Worm (Caenorhabditis elegans) whole organism, late embryonic: ENCODE results near the gene C45G9.4.

ENCODE experiments used
- C08G9.2 ChIP-seq: sonication (generic microtip); optimal IDR thresholded peaks from 2 replicates; lab custom pipeline; 2016; ENCODE audit warnings: mild to moderate bottlenecking, missing genetic modification characterization, moderate library complexity, missing compliant biosample characterization
- C38D4.7 ChIP-seq: fragments of 200-800 bp; sonication (Bioruptor generic); optimal IDR thresholded peaks from 2 replicates; lab custom pipeline; 2018; ENCODE audit warnings: mild to moderate bottlenecking, missing genetic modification characterization, moderate library complexity, missing compliant biosample characterization
- F13H6.1 ChIP-seq: sonication (generic microtip); optimal IDR thresholded peaks from 2 replicates; lab custom pipeline; 2016; ENCODE audit warnings: missing genetic modification characterization, missing compliant biosample characterization
- T23F11.4 ChIP-seq: fragments of 200-800 bp; sonication (Bioruptor generic); optimal IDR thresholded peaks from 2 replicates; lab custom pipeline; 2018; ENCODE audit warnings: mild to moderate bottlenecking, missing genetic modification characterization, missing compliant biosample characterization
- ahr-1 ChIP-seq: sonication (generic microtip); optimal IDR thresholded peaks from 2 replicates; lab custom pipeline; 2016; ENCODE audit warnings: missing genetic modification characterization, missing compliant biosample characterization
- ama-1 ChIP-seq: fragments of 150-350 bp; optimal IDR thresholded peaks from 2 replicates; lab custom pipeline; 2014
- ceh-18 ChIP-seq: sonication (generic microtip); optimal IDR thresholded peaks from 2 replicates; lab custom pipeline; 2016; ENCODE audit warnings: missing genetic modification characterization, missing compliant biosample characterization
- ceh-19 ChIP-seq: fragments of 200-800 bp; sonication (Bioruptor generic); optimal IDR thresholded peaks from 2 replicates; lab custom pipeline; 2018; ENCODE audit warnings: mild to moderate bottlenecking, missing genetic modification characterization, missing compliant biosample characterization
- ceh-2 ChIP-seq: sonication (generic microtip); optimal IDR thresholded peaks from 2 replicates; lab custom pipeline; 2016; ENCODE audit warnings: missing genotype, missing genetic modification characterization, missing compliant biosample characterization
- ceh-24 ChIP-seq: sonication (generic microtip); optimal IDR thresholded peaks from 2 replicates; lab custom pipeline; 2016; ENCODE audit warnings: mild to moderate bottlenecking, missing genetic modification characterization, missing compliant biosample characterization
- ceh-30 ChIP-seq: fragments of 150-350 bp; optimal IDR thresholded peaks from 2 replicates; lab custom pipeline; 2014; ENCODE audit warnings: missing biosample characterization, missing genetic modification characterization
- ceh-34 ChIP-seq: sonication (generic microtip); optimal IDR thresholded peaks from 2 replicates; lab custom pipeline; 2016; ENCODE audit warnings: mild to moderate bottlenecking, missing genetic modification characterization, missing compliant biosample characterization
- ceh-48 ChIP-seq: sonication (generic microtip); optimal IDR thresholded peaks from 2 replicates; lab custom pipeline; 2016; ENCODE audit warnings: missing genetic modification characterization, inconsistent platforms, missing compliant biosample characterization
- ceh-6 ChIP-seq: fragments of 200-800 bp; sonication (Bioruptor generic); optimal IDR thresholded peaks from 2 replicates; lab custom pipeline; 2018; ENCODE audit warnings: mild to moderate bottlenecking, missing genetic modification characterization, missing compliant biosample characterization
- che-1 ChIP-seq: sonication (generic microtip); optimal IDR thresholded peaks from 2 replicates; lab custom pipeline; 2016; ENCODE audit warnings: mild to moderate bottlenecking, missing genetic modification characterization, missing compliant biosample characterization
- dve-1 ChIP-seq: sonication (generic microtip); optimal IDR thresholded peaks from 2 replicates; lab custom pipeline; 2017; ENCODE audit warnings: antibody characterized with exemption, mild to moderate bottlenecking, missing genetic modification characterization, missing compliant biosample characterization
- elt-2 ChIP-seq: sonication (generic microtip); optimal IDR thresholded peaks from 2 replicates; lab custom pipeline; 2016; ENCODE audit warnings: missing genetic modification reagents, missing genetic modification characterization, missing compliant biosample characterization
- ets-4 ChIP-seq: sonication (generic microtip); optimal IDR thresholded peaks from 2 replicates; lab custom pipeline; 2016; ENCODE audit warnings: missing genetic modification characterization, missing compliant biosample characterization
- fax-1 ChIP-seq: sonication (generic microtip); optimal IDR thresholded peaks from 2 replicates; lab custom pipeline; 2016; ENCODE audit warnings: missing genotype, missing genetic modification characterization, missing compliant biosample characterization
- fkh-10 ChIP-seq: fragments of 150-350 bp; optimal IDR thresholded peaks from 2 replicates; lab custom pipeline; 2014; ENCODE audit warnings: missing biosample characterization, missing genetic modification reagents, missing genetic modification characterization
- fkh-6 ChIP-seq: sonication (generic microtip); optimal IDR thresholded peaks from 2 replicates; lab custom pipeline; 2016; ENCODE audit warnings: missing genetic modification characterization, missing compliant biosample characterization
- gmeb-2 ChIP-seq: sonication (generic microtip); optimal IDR thresholded peaks from 2 replicates; lab custom pipeline; 2016; ENCODE audit warnings: missing genetic modification characterization, inconsistent platforms, missing compliant biosample characterization
- hlh-15 ChIP-seq: sonication (generic microtip); optimal IDR thresholded peaks from 2 replicates; lab custom pipeline; 2016; ENCODE audit warnings: missing genetic modification characterization, missing compliant biosample characterization
- hlh-30 ChIP-seq: sonication (generic microtip); optimal IDR thresholded peaks from 2 replicates; lab custom pipeline; 2017; ENCODE audit warnings: antibody characterized with exemption, missing genetic modification characterization, missing compliant biosample characterization; ENCODE audit not compliant: insufficient read depth
- hlh-6 ChIP-seq: sonication (generic microtip); optimal IDR thresholded peaks from 2 replicates; lab custom pipeline; 2016; ENCODE audit warnings: missing genotype, missing genetic modification characterization, missing compliant biosample characterization
- hlh-8 ChIP-seq: sonication (generic microtip); optimal IDR thresholded peaks from 2 replicates; lab custom pipeline; 2016; ENCODE audit warnings: missing genotype, missing genetic modification characterization, missing compliant biosample characterization
- nfya-1 ChIP-seq: sonication (generic microtip); optimal IDR thresholded peaks from 2 replicates; lab custom pipeline; 2017; ENCODE audit warnings: missing genetic modification characterization, mild to moderate bottlenecking, missing compliant biosample characterization, antibody characterized with exemption, moderate library complexity
- pat-9 ChIP-seq: fragments of 200-800 bp; sonication (Bioruptor generic); optimal IDR thresholded peaks from 2 replicates; lab custom pipeline; 2018; ENCODE audit warnings: mild to moderate bottlenecking, missing genetic modification characterization, moderate library complexity, missing compliant biosample characterization
- pqm-1 ChIP-seq: sonication (generic microtip); optimal IDR thresholded peaks from 2 replicates; lab custom pipeline; 2016; ENCODE audit warnings: missing genetic modification characterization, missing compliant biosample characterization
- ref-2 ChIP-seq: sonication (generic microtip); optimal IDR thresholded peaks from 2 replicates; lab custom pipeline; 2016; ENCODE audit warnings: missing genetic modification characterization, missing compliant biosample characterization
- sdc-2 ChIP-seq: sonication (generic microtip); optimal IDR thresholded peaks from 2 replicates; lab custom pipeline; 2016; ENCODE audit warnings: missing genotype, missing genetic modification characterization, missing compliant biosample characterization
- sox-2 ChIP-seq: fragments of 200-800 bp; sonication (Bioruptor generic); IDR thresholded peaks from 2 replicates; pipeline ENCODE4 v1.3.6; 2022; ENCODE audit warnings: missing genetic modification reagents, missing genetic modification characterization, missing compliant biosample characterization
- sox-4 ChIP-seq: sonication (generic microtip); optimal IDR thresholded peaks from 2 replicates; lab custom pipeline; 2017; ENCODE audit warnings: mild to moderate bottlenecking, missing genetic modification characterization, inconsistent platforms, missing compliant biosample characterization
- syd-9 ChIP-seq: sonication (generic microtip); optimal IDR thresholded peaks from 2 replicates; lab custom pipeline; 2016; ENCODE audit warnings: mild to moderate bottlenecking, missing genetic modification characterization, moderate library complexity, missing compliant biosample characterization
- tbx-2 ChIP-seq: sonication (generic microtip); optimal IDR thresholded peaks from 2 replicates; lab custom pipeline; 2016; ENCODE audit warnings: missing genetic modification characterization, missing compliant biosample characterization
- tbx-7 ChIP-seq: sonication (generic microtip); optimal IDR thresholded peaks from 2 replicates; lab custom pipeline; 2016; ENCODE audit warnings: missing genotype, missing genetic modification characterization, missing compliant biosample characterization
- ttx-3 ChIP-seq: sonication (generic microtip); optimal IDR thresholded peaks from 2 replicates; lab custom pipeline; 2016; ENCODE audit warnings: missing genetic modification reagents, missing genetic modification characterization, missing compliant biosample characterization
- unc-42 ChIP-seq: sonication (generic microtip); optimal IDR thresholded peaks from 2 replicates; lab custom pipeline; 2016; ENCODE audit warnings: missing genotype, missing genetic modification characterization, missing compliant biosample characterization
- ztf-16 ChIP-seq: sonication (generic microtip); optimal IDR thresholded peaks from 2 replicates; lab custom pipeline; 2017; ENCODE audit warnings: missing genetic modification characterization, missing compliant biosample characterization

The C45G9.4 gene

ce11 chrIII:5031375-5031836, 31.1 kb upstream of the C45G9.4 start (continued):
- TF ChIP-seq fax-1 (tag; lab: Kevin White, UChicago) (peak; percentile 81), tbx-2 (peak; percentile 91), pat-9 (tag; lab: Kevin White, UChicago) (peak; percentile 81), C38D4.7 (GFP tag; lab: Kevin White, UChicago) (peak; percentile 78), ceh-24 (tag; lab: Kevin White, UChicago) (peak; percentile 87), gmeb-2 (tag; lab: Kevin White, UChicago) (peak; percentile 67), F13H6.1 (tag; lab: Kevin White, UChicago) (peak; percentile 85), pqm-1 (tag; lab: Kevin White, UChicago) (peak; percentile 60), ets-4 (tag; lab: Kevin White, UChicago) (peak; percentile 97), che-1 (tag; lab: Kevin White, UChicago) (peak; percentile 85), ahr-1 (tag; lab: Kevin White, UChicago) (peak; percentile 11), unc-42 (tag; lab: Kevin White, UChicago) (peak; percentile 69), sox-4 (peak; percentile 75), ceh-34 (tag; lab: Kevin White, UChicago) (peak; percentile 96), sox-2 (peak; percentile 65), tbx-7 (peak; percentile 55), ceh-48 (tag; lab: Kevin White, UChicago) (peak; percentile 67), sdc-2 (tag; lab: Kevin White, UChicago) (peak; percentile 82), hlh-6 (peak; percentile 91), C08G9.2 (tag; lab: Kevin White, UChicago) (peak; percentile 86), ceh-2 (tag; lab: Kevin White, UChicago) (peak; percentile 72), ref-2 (tag; lab: Kevin White, UChicago) (peak; percentile 91), dve-1 (peak; percentile 84), ttx-3 (tag; lab: Kevin White, UChicago) (peak; percentile 81)
- TF ChIP-seq, all 69 proteins: peak for 59; not testable (repeated sequence) for 10

- TF ChIP-seq fkh-10 (GFP tag; lab: Kevin White, UChicago) (no peak), elt-2 (no peak), C38D4.7 (GFP tag; lab: Kevin White, UChicago) (no peak), nfya-1 (tag; lab: Kevin White, UChicago) (no peak), ceh-6 (no peak), ets-4 (tag; lab: Kevin White, UChicago) (no peak), C08G9.2 (tag; lab: Kevin White, UChicago) (no peak), ceh-19 (no peak), ahr-1 (tag; lab: Kevin White, UChicago) (no peak), ztf-16 (tag; lab: Kevin White, UChicago) (no peak), fkh-6 (tag; lab: Kevin White, UChicago) (no peak), ceh-30 (no peak), hlh-30 (tag; lab: Kevin White, UChicago) (no peak)
These were observed 26.3 kb upstream of the C45G9.4 start, which contains the start of gene C45G9.6 for ce11 chrIII:5036158-5036557. Gene C45G9.6, plus strand, starts transcription at chrIII:5036458.

- TF ChIP-seq hlh-15 (tag; lab: Kevin White, UChicago), result no peak
- TF ChIP-seq hlh-8, result no peak
- no peak for TF ChIP-seq ceh-18 (tag; lab: Kevin White, UChicago)
- TF ChIP-seq ceh-48 (tag; lab: Kevin White, UChicago), result no peak
- TF ChIP-seq syd-9 (tag; lab: Kevin White, UChicago), result no peak
- TF ChIP-seq T23F11.4 (GFP tag; lab: Kevin White, UChicago), result no peak
- no peak for TF ChIP-seq F13H6.1 (tag; lab: Kevin White, UChicago)
- TF ChIP-seq ama-1 (lab: Kevin White, UChicago), result no peak
These were observed 20.4 kb upstream of the C45G9.4 start, which contains the start of gene nlp-43 for ce11 chrIII:5042112-5042511. Gene nlp-43, plus strand, starts transcription at chrIII:5042412.
